Fruit fly (Drosophila melanogaster): ENCODE results near the gene ras.
A peak's percentile ranks its signal among the peaks of the same experiment; 100 is the strongest.

The ras gene

dm6 chrX:10737422-10738150 is 6.7 kb upstream of the ras start (continued):
- TF ChIP-seq bigmax (GFP tag; optimal IDR thresholded peaks at IDR 0.05): no peak
- TF ChIP-seq Sry-δ (GFP tag; optimal IDR thresholded peaks at IDR 0.05): peak; percentile 49
- peak; percentile 84 for TF ChIP-seq ems (GFP tag; optimal IDR thresholded peaks at IDR 0.05)
- peak; percentile 76 for TF ChIP-seq Oaz (GFP tag; IDR thresholded peaks at IDR 0.05)
- TF ChIP-seq exex (tag; optimal IDR thresholded peaks at IDR 0.05): peak; percentile 49
- peak; percentile 93 for TF ChIP-seq Ptx1 (GFP tag; IDR thresholded peaks at IDR 0.05)
- TF ChIP-seq MESR4 (GFP tag; optimal IDR thresholded peaks at IDR 0.05): peak; percentile 34
- TF ChIP-seq CG6813 (GFP tag; optimal IDR thresholded peaks at IDR 0.05): peak; percentile 84
- peak; percentile 43 for TF ChIP-seq mirr (GFP tag; optimal IDR thresholded peaks at IDR 0.05)
- peak; percentile 73 for TF ChIP-seq CG6654 (GFP tag; optimal IDR thresholded peaks at IDR 0.05)
- TF ChIP-seq CG42726 (GFP tag; IDR thresholded peaks at IDR 0.05; ENCODE audit: partially characterized antibody): no peak
- TF ChIP-seq ewg (GFP tag; optimal IDR thresholded peaks at IDR 0.05): peak; percentile 81
- peak; percentile 57; the same call in 1 of the 3 replicates for TF ChIP-seq z (GFP tag; IDR thresholded peaks at IDR 0.05)
- peak; percentile 36; the same call in 1 of the 2 replicates for TF ChIP-seq CG43689 (GFP tag; IDR thresholded peaks at IDR 0.05)
- TF ChIP-seq Trl (optimal IDR thresholded peaks at IDR 0.05): no peak
- TF ChIP-seq Trl (GFP tag; optimal IDR thresholded peaks at IDR 0.05): peak; percentile 73
- peak; percentile 77 for TF ChIP-seq Nf-YA (GFP tag; IDR thresholded peaks at IDR 0.05)
- peak; percentile 82 for TF ChIP-seq Sox100B (GFP tag; optimal IDR thresholded peaks at IDR 0.05)
- TF ChIP-seq gsb-n (tag; optimal IDR thresholded peaks at IDR 0.05): peak; percentile 85
- no peak for TF ChIP-seq grn (GFP tag; optimal IDR thresholded peaks at IDR 0.05)
- peak; percentile 92 for TF ChIP-seq CG31441 (GFP tag; IDR thresholded peaks at IDR 0.05)
- peak; percentile 67 for TF ChIP-seq Lim3 (GFP tag; IDR thresholded peaks at IDR 0.05)
- no peak for TF ChIP-seq CG4617 (GFP tag; optimal IDR thresholded peaks at IDR 0.05; ENCODE audit: borderline replicate concordance)
- no peak for TF ChIP-seq p53 (GFP tag; optimal IDR thresholded peaks at IDR 0.05)
- no peak for TF ChIP-seq luna (GFP tag; optimal IDR thresholded peaks at IDR 0.05)
- peak; percentile 77 for TF ChIP-seq trem (tag; optimal IDR thresholded peaks at IDR 0.05)
- TF ChIP-seq en (GFP tag; optimal IDR thresholded peaks at IDR 0.05): peak; percentile 47
- peak; percentile 81 for TF ChIP-seq wor (GFP tag; IDR thresholded peaks at IDR 0.05)
- peak; percentile 58 for TF ChIP-seq NC2β (GFP tag; optimal IDR thresholded peaks at IDR 0.05)
- TF ChIP-seq Kr (GFP tag; optimal IDR thresholded peaks at IDR 0.05): no peak
- no peak for TF ChIP-seq Elba2 (GFP tag; optimal IDR thresholded peaks at IDR 0.05)
- no peak for TF ChIP-seq pita (GFP tag; optimal IDR thresholded peaks at IDR 0.05)
- TF ChIP-seq CG8089 (GFP tag; optimal IDR thresholded peaks at IDR 0.05): peak; percentile 74
- peak; percentile 80; the same call in 2 of the 3 replicates for TF ChIP-seq CG11093 (GFP tag; IDR thresholded peaks at IDR 0.05)
- TF ChIP-seq Vsx1 (GFP tag; optimal IDR thresholded peaks at IDR 0.05): peak; percentile 73
- TF ChIP-seq Gsc (GFP tag; IDR thresholded peaks at IDR 0.05): no peak; the same call in 1 of the 2 replicates
- TF ChIP-seq pros (GFP tag; optimal IDR thresholded peaks at IDR 0.05): peak; percentile 18
- TF ChIP-seq nmo (GFP tag; optimal IDR thresholded peaks at IDR 0.05): peak; percentile 91
- peak; percentile 34 for TF ChIP-seq Six4 (GFP tag; optimal IDR thresholded peaks at IDR 0.05)
- peak; percentile 41 for TF ChIP-seq cg (GFP tag; optimal IDR thresholded peaks at IDR 0.05)
- TF ChIP-seq D19B (GFP tag; optimal IDR thresholded peaks at IDR 0.05): peak; percentile 61
- TF ChIP-seq CG14441 (GFP tag; IDR thresholded peaks at IDR 0.05): peak; percentile 86
- TF ChIP-seq Optix (GFP tag; IDR thresholded peaks at IDR 0.05): peak; percentile 90
- peak; percentile 79 for TF ChIP-seq Atf3 (GFP tag; optimal IDR thresholded peaks at IDR 0.05)
- peak; percentile 39 for TF ChIP-seq CG12744 (GFP tag; optimal IDR thresholded peaks at IDR 0.05)
- peak; percentile 78 for TF ChIP-seq Atf6 (GFP tag; IDR thresholded peaks at IDR 0.05)
- TF ChIP-seq CG18011 (GFP tag; optimal IDR thresholded peaks at IDR 0.05): peak; percentile 72
- peak; percentile 68 for TF ChIP-seq dmrt11E (tag; optimal IDR thresholded peaks at IDR 0.05)
- peak; percentile 88 for TF ChIP-seq PHDP (tag; optimal IDR thresholded peaks at IDR 0.05)
- TF ChIP-seq dan (GFP tag; IDR thresholded peaks at IDR 0.05): no peak

Data from whole organism, embryonic.